Fruit fly (Drosophila melanogaster): ENCODE data around the gene CG32221.

Gene CG32221

DNA sequence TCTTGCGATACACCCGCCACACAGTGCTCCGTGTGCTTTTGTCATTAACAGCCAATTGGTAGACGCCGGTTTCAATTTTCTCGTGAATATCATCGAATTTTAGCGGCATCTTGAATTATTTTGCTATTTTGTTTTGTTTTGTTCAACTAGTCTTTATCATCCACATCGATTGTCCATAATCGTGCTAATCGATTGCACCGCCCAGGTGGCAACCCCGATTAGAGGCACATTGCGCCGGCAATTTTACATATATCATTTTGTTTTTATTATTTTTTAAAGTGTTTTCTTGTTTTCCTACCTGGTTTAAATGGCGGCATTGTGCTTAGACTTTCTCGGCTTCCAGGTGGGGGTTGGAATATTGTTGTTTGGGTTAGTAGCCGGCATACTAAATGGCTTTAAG is 28.6 kb upstream of the CG32221 start, which contains the start of gene CG34116:
Gene CG34116 (minus strand): TSS at position 142 of the 400 bp plus-strand sequence.
- TF ChIP-seq CG5204 (GFP tag; optimal IDR thresholded peaks at IDR 0.05) (no peak), CG11617 (GFP tag; optimal IDR thresholded peaks at IDR 0.05) (no peak), bab1 (GFP tag; optimal IDR thresholded peaks at IDR 0.05) (peak; percentile 24), Mnt (GFP tag; optimal IDR thresholded peaks at IDR 0.05) (peak; percentile 18)

DNA sequence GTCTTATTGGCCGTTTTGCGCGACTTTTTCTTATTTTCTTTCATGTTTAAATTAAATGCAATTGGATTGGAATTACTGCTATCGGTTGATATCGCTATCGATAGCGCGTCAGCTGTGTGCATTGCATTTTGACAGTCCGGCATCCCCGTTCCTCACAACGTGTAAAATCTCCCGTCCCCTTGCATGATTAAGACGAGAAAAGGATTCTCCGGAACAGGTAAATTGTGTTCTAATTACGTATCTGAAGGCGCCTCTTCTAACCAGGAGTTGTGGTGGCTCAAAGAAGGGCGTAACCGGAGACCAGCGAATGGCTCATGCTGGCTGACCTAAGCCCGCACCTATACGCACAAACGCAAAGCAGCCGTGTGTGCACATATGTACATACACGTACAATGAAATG is 27.4 kb upstream of the CG32221 start, which contains the start of the genes CG14104 and Kap-alpha1:
Gene CG14104 (minus strand): TSS at position 97 of the 400 bp plus-strand sequence.
Gene Kap-alpha1 (plus strand): TSS at position 130 of the 400 bp plus-strand sequence.
- TF ChIP-seq CG11617 (GFP tag; optimal IDR thresholded peaks at IDR 0.05): peak; percentile 7
- TF ChIP-seq CG7045 (GFP tag; optimal IDR thresholded peaks at IDR 0.05): no peak
- no peak for TF ChIP-seq CG12768 (GFP tag; optimal IDR thresholded peaks at IDR 0.05)
- TF ChIP-seq Crg-1 (GFP tag; optimal IDR thresholded peaks at IDR 0.05): peak; percentile 26
- no peak for TF ChIP-seq Clk (GFP tag; optimal IDR thresholded peaks at IDR 0.05)
- peak; percentile 8 for TF ChIP-seq cic (GFP tag; optimal IDR thresholded peaks at IDR 0.05)
- no peak for TF ChIP-seq kay (GFP tag; ENCODE audit: borderline replicate concordance)
- no peak for TF ChIP-seq CG1620 (GFP tag; optimal IDR thresholded peaks at IDR 0.05)
- peak; percentile 42 for TF ChIP-seq tj (GFP tag; optimal IDR thresholded peaks at IDR 0.05)
- TF ChIP-seq toe (GFP tag; optimal IDR thresholded peaks at IDR 0.05): no peak
- no peak for TF ChIP-seq Hr96 (GFP tag; optimal IDR thresholded peaks at IDR 0.05)
- TF ChIP-seq ovo (GFP tag; optimal IDR thresholded peaks at IDR 0.05): no peak
- TF ChIP-seq CG14711 (tag; optimal IDR thresholded peaks at IDR 0.05): no peak
- TF ChIP-seq CG5204 (GFP tag; optimal IDR thresholded peaks at IDR 0.05): no peak
- TF ChIP-seq pad (GFP tag; optimal IDR thresholded peaks at IDR 0.05): no peak
- peak; percentile 9 for TF ChIP-seq bab1 (GFP tag; optimal IDR thresholded peaks at IDR 0.05)
- TF ChIP-seq CG7101 (tag; optimal IDR thresholded peaks at IDR 0.05): no peak
- TF ChIP-seq CG33017 (tag; optimal IDR thresholded peaks at IDR 0.05): no peak
- no peak for TF ChIP-seq cnc (optimal IDR thresholded peaks at IDR 0.05)
- peak; percentile 76 for TF ChIP-seq Mnt (GFP tag; optimal IDR thresholded peaks at IDR 0.05)

DNA sequence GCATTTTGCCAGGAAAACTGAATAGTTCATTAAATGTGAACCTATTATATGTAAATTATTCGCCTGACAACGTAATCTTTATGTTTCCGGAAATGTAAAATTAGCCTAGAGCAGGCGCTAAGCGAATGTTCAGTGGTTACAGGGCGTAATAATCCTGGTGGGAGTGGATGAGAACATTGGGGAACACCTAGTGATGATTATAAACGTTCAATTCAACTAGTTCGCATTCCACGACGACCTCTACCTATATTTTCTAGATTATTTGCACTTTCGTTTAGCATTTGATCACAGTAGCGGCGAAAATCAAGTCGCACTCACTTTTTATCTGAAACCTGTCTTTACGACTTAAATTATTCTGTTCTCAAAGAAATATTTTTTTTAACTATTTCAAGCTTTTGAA is 26.9 kb upstream of the CG32221 start:
- TF ChIP-seq CG33017 (tag; optimal IDR thresholded peaks at IDR 0.05) (no peak), CG11617 (GFP tag; optimal IDR thresholded peaks at IDR 0.05) (no peak), toe (GFP tag; optimal IDR thresholded peaks at IDR 0.05) (no peak), cic (GFP tag; optimal IDR thresholded peaks at IDR 0.05) (no peak), kay (GFP tag; ENCODE audit: borderline replicate concordance) (no peak), bab1 (GFP tag; optimal IDR thresholded peaks at IDR 0.05) (no peak), Hr96 (GFP tag; optimal IDR thresholded peaks at IDR 0.05) (no peak), cnc (optimal IDR thresholded peaks at IDR 0.05) (no peak), ovo (GFP tag; optimal IDR thresholded peaks at IDR 0.05) (no peak), CG1620 (GFP tag; optimal IDR thresholded peaks at IDR 0.05) (no peak), pad (GFP tag; optimal IDR thresholded peaks at IDR 0.05) (no peak), Clk (GFP tag; optimal IDR thresholded peaks at IDR 0.05) (no peak), CG7101 (tag; optimal IDR thresholded peaks at IDR 0.05) (no peak), tj (GFP tag; optimal IDR thresholded peaks at IDR 0.05) (no peak), CG5204 (GFP tag; optimal IDR thresholded peaks at IDR 0.05) (no peak), CG12768 (GFP tag; optimal IDR thresholded peaks at IDR 0.05) (no peak), CG14711 (tag; optimal IDR thresholded peaks at IDR 0.05) (no peak), CG7045 (GFP tag; optimal IDR thresholded peaks at IDR 0.05) (no peak)

DNA sequence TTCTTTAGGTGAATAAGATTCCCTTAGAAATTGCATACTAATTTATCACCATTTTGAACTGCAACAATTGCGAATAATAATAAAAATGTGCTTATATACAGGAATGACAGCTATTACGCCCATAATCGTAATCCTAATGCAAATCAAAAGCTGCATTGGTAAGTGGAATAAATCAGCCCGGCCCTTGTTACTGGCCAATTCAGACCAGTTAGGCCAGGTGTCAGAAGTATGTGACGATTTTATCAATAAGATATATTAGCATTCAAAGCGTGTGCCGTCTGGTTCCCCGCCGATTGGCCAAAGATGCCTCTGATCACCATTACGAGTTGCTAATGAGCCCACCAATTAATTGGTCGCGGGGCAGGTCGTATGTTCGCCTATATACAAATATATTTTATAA is 22.0 kb upstream of the CG32221 start:
- TF ChIP-seq Mnt (GFP tag; optimal IDR thresholded peaks at IDR 0.05) (no peak), CG12768 (GFP tag; optimal IDR thresholded peaks at IDR 0.05) (no peak), kay (GFP tag; ENCODE audit: borderline replicate concordance) (no peak), CG7101 (tag; optimal IDR thresholded peaks at IDR 0.05) (no peak)

DNA sequence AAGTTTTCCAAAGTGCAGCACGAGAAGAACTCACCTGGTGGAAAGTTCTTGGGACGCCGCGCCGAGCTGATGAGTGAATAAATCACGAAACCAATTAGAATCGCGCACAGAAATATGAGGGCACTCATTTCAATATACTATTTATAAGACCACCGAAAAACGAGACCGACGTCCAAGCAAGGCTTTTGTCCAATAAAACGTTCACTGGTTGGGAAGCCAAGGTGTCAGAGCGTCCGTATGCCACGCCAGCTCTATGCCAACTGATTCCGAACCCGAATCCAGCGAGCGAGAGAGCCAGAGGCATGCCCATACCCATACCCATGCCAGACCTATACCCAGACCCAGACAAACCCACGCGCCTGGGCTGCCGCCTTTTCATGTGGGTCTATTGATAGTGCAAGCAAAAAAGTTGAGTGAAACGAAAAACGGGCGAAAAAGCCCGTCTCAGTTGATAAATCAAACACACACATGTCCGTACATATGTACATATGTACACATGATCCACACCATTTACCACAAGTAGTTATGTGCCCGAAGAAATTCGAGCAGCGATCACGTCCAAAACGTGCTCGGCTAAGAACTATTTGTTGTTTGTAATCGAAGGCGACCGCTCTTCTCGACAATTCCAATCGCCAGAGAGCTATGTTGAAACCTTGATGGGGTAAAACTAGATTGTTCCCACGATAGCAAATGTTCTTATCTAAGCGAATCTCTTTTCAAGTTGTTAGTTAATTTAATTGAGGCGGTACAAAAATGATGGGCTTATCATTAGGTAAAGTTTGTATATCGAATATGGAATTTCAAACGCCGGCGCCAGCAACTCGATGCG is 21.2 kb upstream of the CG32221 start, which contains the start of gene Cyp305a1:
Gene Cyp305a1 (minus strand): TSS at position 265 of the 829 bp plus-strand sequence.
- TF ChIP-seq CG1620 (GFP tag; optimal IDR thresholded peaks at IDR 0.05): no peak
- TF ChIP-seq cic (GFP tag; optimal IDR thresholded peaks at IDR 0.05): no peak
- TF ChIP-seq bab1 (GFP tag; optimal IDR thresholded peaks at IDR 0.05): peak; percentile 37
- no peak for TF ChIP-seq CG33017 (tag; optimal IDR thresholded peaks at IDR 0.05)
- no peak for TF ChIP-seq toe (GFP tag; optimal IDR thresholded peaks at IDR 0.05)
- TF ChIP-seq ovo (GFP tag; optimal IDR thresholded peaks at IDR 0.05): no peak
- peak; percentile 6 for TF ChIP-seq Mnt (GFP tag; optimal IDR thresholded peaks at IDR 0.05)
- TF ChIP-seq Hr96 (GFP tag; optimal IDR thresholded peaks at IDR 0.05): no peak
- TF ChIP-seq CG11617 (GFP tag; optimal IDR thresholded peaks at IDR 0.05): no peak
- no peak for TF ChIP-seq CG7045 (GFP tag; optimal IDR thresholded peaks at IDR 0.05)
- TF ChIP-seq CG5204 (GFP tag; optimal IDR thresholded peaks at IDR 0.05): no peak
- TF ChIP-seq Clk (GFP tag; optimal IDR thresholded peaks at IDR 0.05): no peak
- no peak for TF ChIP-seq cnc (optimal IDR thresholded peaks at IDR 0.05)
- TF ChIP-seq pad (GFP tag; optimal IDR thresholded peaks at IDR 0.05): no peak
- no peak for TF ChIP-seq CG7101 (tag; optimal IDR thresholded peaks at IDR 0.05)
- peak; percentile 3 for TF ChIP-seq CG12768 (GFP tag; optimal IDR thresholded peaks at IDR 0.05)
- TF ChIP-seq Crg-1 (GFP tag; optimal IDR thresholded peaks at IDR 0.05): no peak
- TF ChIP-seq kay (GFP tag; ENCODE audit: borderline replicate concordance): no peak
- TF ChIP-seq CG14711 (tag; optimal IDR thresholded peaks at IDR 0.05): no peak
- peak; percentile 48 for TF ChIP-seq tj (GFP tag; optimal IDR thresholded peaks at IDR 0.05)
